Fruit fly (Drosophila melanogaster): ENCODE data around the gene ea.

ea gene

dm6 chr3R:15328083-15328779 lies at the start of gene ea, which contains the start of gene CG6236:
ea (plus strand) TSS chr3R:15328729.
CG6236 (minus strand) TSS chr3R:15328269.
- no peak for TF ChIP-seq Snoo (tag; optimal IDR thresholded peaks at IDR 0.05)
- no peak for TF ChIP-seq Pif1B (GFP tag; optimal IDR thresholded peaks at IDR 0.05)
- no peak for TF ChIP-seq CG34367 (tag; optimal IDR thresholded peaks at IDR 0.05)
- no peak for TF ChIP-seq Pif1A (GFP tag; optimal IDR thresholded peaks at IDR 0.05)
- no peak for TF ChIP-seq Ets98B (GFP tag; IDR thresholded peaks at IDR 0.05)
- TF ChIP-seq EcR (GFP tag; optimal IDR thresholded peaks at IDR 0.05): no peak
- TF ChIP-seq rn (GFP tag; IDR thresholded peaks at IDR 0.05): no peak
- TF ChIP-seq fd96Ca (GFP tag; IDR thresholded peaks at IDR 0.05): no peak
- TF ChIP-seq CG14655 (GFP tag; optimal IDR thresholded peaks at IDR 0.05): no peak
- no peak for TF ChIP-seq CG15710 (tag; optimal IDR thresholded peaks at IDR 0.05)
- TF ChIP-seq D1 (tag; optimal IDR thresholded peaks at IDR 0.05): no peak
- TF ChIP-seq CG32121 (GFP tag; IDR thresholded peaks at IDR 0.05): no peak
- no peak for TF ChIP-seq CG10348 (GFP tag; IDR thresholded peaks at IDR 0.05)
- no peak for TF ChIP-seq CG9948 (tag; optimal IDR thresholded peaks at IDR 0.05)
- no peak for TF ChIP-seq gl (tag; optimal IDR thresholded peaks at IDR 0.05)
- no peak for TF ChIP-seq CG4496 (GFP tag; IDR thresholded peaks at IDR 0.05)
- TF ChIP-seq CG8159 (tag; optimal IDR thresholded peaks at IDR 0.05): no peak
- no peak for TF ChIP-seq CG12605 (GFP tag; IDR thresholded peaks at IDR 0.05)
- no peak for TF ChIP-seq CG13204 (GFP tag; optimal IDR thresholded peaks at IDR 0.05)
- TF ChIP-seq CG17806 (tag; optimal IDR thresholded peaks at IDR 0.05): no peak

- no peak for TF ChIP-seq Ets98B (GFP tag; IDR thresholded peaks at IDR 0.05)
- no peak for TF ChIP-seq CG13204 (GFP tag; optimal IDR thresholded peaks at IDR 0.05)
- peak; percentile 43 for TF ChIP-seq Pif1B (GFP tag; optimal IDR thresholded peaks at IDR 0.05)
- peak; percentile 24 for TF ChIP-seq CG17806 (tag; optimal IDR thresholded peaks at IDR 0.05)
- TF ChIP-seq CG4496 (GFP tag; IDR thresholded peaks at IDR 0.05): 0 out of 3 replicates have a peak, but pooled peaks have one; percentile 25
- TF ChIP-seq Snoo (tag; optimal IDR thresholded peaks at IDR 0.05): peak; percentile 74
- peak; percentile 40 for TF ChIP-seq Pif1A (GFP tag; optimal IDR thresholded peaks at IDR 0.05)
- peak; percentile 81 for TF ChIP-seq CG14655 (GFP tag; optimal IDR thresholded peaks at IDR 0.05)
- no peak for TF ChIP-seq EcR (GFP tag; optimal IDR thresholded peaks at IDR 0.05)
- TF ChIP-seq D1 (tag; optimal IDR thresholded peaks at IDR 0.05): no peak
- no peak for TF ChIP-seq CG32121 (GFP tag; IDR thresholded peaks at IDR 0.05)
- no peak for TF ChIP-seq CG34367 (tag; optimal IDR thresholded peaks at IDR 0.05)
- no peak for TF ChIP-seq CG12605 (GFP tag; IDR thresholded peaks at IDR 0.05)
- TF ChIP-seq fd96Ca (GFP tag; IDR thresholded peaks at IDR 0.05): no peak
- TF ChIP-seq CG9948 (tag; optimal IDR thresholded peaks at IDR 0.05): peak; percentile 42
- no peak for TF ChIP-seq gl (tag; optimal IDR thresholded peaks at IDR 0.05)
- TF ChIP-seq rn (GFP tag; IDR thresholded peaks at IDR 0.05): no peak
- peak; percentile 33 for TF ChIP-seq CG15710 (tag; optimal IDR thresholded peaks at IDR 0.05)
- peak; percentile 54 for TF ChIP-seq CG8159 (tag; optimal IDR thresholded peaks at IDR 0.05)
- TF ChIP-seq CG8301 (tag; optimal IDR thresholded peaks at IDR 0.05): peak; percentile 57
- TF ChIP-seq CG10348 (GFP tag; IDR thresholded peaks at IDR 0.05): no peak
These were observed 47.8 kb upstream of the ea start for dm6 chr3R:15280619-15281334.

DNA sequence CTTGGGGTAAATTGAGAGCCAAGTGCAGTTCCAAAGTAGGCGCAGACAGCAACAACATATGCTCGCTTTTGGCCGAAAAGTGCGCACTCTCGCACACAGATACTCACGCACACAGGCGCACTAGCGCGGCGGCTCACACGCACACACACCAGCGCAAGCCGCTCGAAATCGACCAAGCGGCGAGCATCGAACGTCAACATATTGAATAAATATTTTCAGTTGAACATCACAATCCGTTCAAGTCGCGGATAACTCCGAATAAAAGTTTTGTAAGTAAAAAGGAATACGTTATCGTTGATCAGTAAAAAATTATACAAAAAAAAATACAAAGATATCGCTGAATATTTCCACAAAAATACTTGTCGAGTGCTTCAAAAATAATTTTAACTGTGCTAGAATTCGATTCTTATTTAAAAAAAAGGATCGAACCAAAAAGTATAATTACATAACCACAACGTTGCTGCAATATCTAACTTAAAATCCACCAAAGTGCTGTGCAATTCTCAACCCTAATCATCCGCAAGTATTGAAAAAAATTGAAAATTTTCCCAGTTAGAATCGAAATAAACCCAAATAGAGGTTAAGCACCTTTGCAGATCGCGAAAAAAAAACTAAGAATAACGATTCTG lies 47.1 kb upstream of the ea start:
- TF ChIP-seq CG17806 (tag; optimal IDR thresholded peaks at IDR 0.05): no peak
- TF ChIP-seq Pif1B (GFP tag; optimal IDR thresholded peaks at IDR 0.05): no peak
- no peak for TF ChIP-seq gl (tag; optimal IDR thresholded peaks at IDR 0.05)
- no peak for TF ChIP-seq Pif1A (GFP tag; optimal IDR thresholded peaks at IDR 0.05)
- TF ChIP-seq fd96Ca (GFP tag; IDR thresholded peaks at IDR 0.05): no peak
- TF ChIP-seq CG9948 (tag; optimal IDR thresholded peaks at IDR 0.05): no peak
- no peak for TF ChIP-seq Ets98B (GFP tag; IDR thresholded peaks at IDR 0.05)
- TF ChIP-seq CG13204 (GFP tag; optimal IDR thresholded peaks at IDR 0.05): no peak
- no peak for TF ChIP-seq CG14655 (GFP tag; optimal IDR thresholded peaks at IDR 0.05)
- no peak for TF ChIP-seq Snoo (tag; optimal IDR thresholded peaks at IDR 0.05)
- TF ChIP-seq EcR (GFP tag; optimal IDR thresholded peaks at IDR 0.05): no peak

dm6 chr3R:15282326-15282725 lies 46.2 kb upstream of the ea start:
- no peak for TF ChIP-seq CG8159 (tag; optimal IDR thresholded peaks at IDR 0.05)

DNA sequence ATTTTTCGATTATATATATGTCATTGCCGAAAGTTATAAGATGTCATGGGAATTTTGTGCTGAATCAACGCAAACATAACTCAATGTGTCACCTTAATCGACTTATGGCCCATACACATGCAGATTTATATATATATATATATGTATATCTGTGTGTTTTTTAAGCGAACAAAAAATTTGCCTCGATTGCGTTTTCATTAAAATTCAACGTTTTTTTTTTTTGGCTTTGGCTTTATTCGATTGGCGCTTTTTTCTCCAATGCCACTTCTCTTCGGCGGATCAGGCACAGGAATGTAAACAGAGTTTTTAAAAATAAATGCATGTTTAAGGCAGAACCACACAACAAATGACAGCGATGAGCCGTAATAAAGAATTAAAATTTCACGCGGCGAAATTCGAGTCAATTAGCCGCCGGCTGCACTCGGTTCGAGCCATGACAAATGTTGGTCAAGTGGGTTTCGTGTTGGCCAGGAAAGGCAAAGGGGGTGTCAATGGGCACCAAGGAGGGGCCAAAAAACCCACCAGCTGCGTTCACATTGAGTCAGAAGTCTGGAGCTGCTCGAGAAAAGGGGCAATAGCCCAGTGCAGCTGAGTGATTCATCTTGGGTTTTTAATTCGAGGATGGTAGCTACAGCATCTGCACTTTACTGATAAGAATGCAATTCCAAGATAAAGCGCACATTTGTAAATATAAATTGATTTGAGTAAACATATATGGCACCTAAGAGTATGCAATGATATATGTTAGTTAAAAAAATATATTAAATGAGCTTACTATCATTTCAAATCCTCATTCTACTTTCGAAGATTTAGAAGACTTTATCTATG lies 45.3 kb upstream of the ea start:
- peak; percentile 60 for TF ChIP-seq EcR (GFP tag; optimal IDR thresholded peaks at IDR 0.05)
- TF ChIP-seq CG13204 (GFP tag; optimal IDR thresholded peaks at IDR 0.05): no peak

All from whole organism, pupa.